Fruit fly (Drosophila melanogaster) whole organism, embryonic: ENCODE measurements around the gene CG15773.

Experiments used
- Ada2b ChIP-seq: fragments of 200-800 bp; sonication (Bioruptor generic); IDR thresholded peaks from 2 replicates; pipeline ENCODE4 v1.3.6; 2022; ENCODE audit warnings: missing biosample characterization, missing genetic modification characterization
- Adf1 ChIP-seq: fragments of 200-800 bp; sonication (Bioruptor generic); IDR thresholded peaks from 2 replicates; pipeline ENCODE4 v1.3.6; 2022; ENCODE audit warnings: missing biosample characterization, missing genetic modification characterization
- Antp ChIP-seq: fragments of 200-800 bp; sonication (Bioruptor generic); optimal IDR thresholded peaks from 3 replicates; lab custom pipeline; 2016; ENCODE audit warnings: missing biosample characterization, missing genetic modification characterization
- Blimp-1 ChIP-seq: fragments of 200-800 bp; sonication (Bioruptor generic); optimal IDR thresholded peaks from 3 replicates; lab custom pipeline; 2018; ENCODE audit warnings: missing biosample characterization, missing genetic modification characterization, mild to moderate bottlenecking, moderate library complexity, missing genetic modification reagents
- CG10274 ChIP-seq: fragments of 200-800 bp; sonication (Bioruptor generic); optimal IDR thresholded peaks from 3 replicates; lab custom pipeline; 2017; ENCODE audit warnings: missing biosample characterization, mild to moderate bottlenecking, missing genetic modification characterization
- CG11504 ChIP-seq: fragments of 200-800 bp; sonication (Bioruptor generic); optimal IDR thresholded peaks from 3 replicates; lab custom pipeline; 2019; ENCODE audit warnings: missing biosample characterization, mild to moderate bottlenecking, missing genetic modification characterization, moderate library complexity
- CG13894 ChIP-seq: fragments of 200-800 bp; sonication (Bioruptor generic); optimal IDR thresholded peaks from 3 replicates; lab custom pipeline; 2018; ENCODE audit warnings: missing biosample characterization, mild to moderate bottlenecking, missing genetic modification characterization, moderate library complexity
- CG14050 ChIP-seq: fragments of 200-800 bp; sonication (Bioruptor generic); IDR thresholded peaks from 3 replicates; pipeline ENCODE4 v1.3.6; 2022; ENCODE audit warnings: missing biosample characterization, missing genetic modification characterization
- CG14667 ChIP-seq: fragments of 200-800 bp; sonication (Bioruptor generic); IDR thresholded peaks from 2 replicates; pipeline ENCODE4 v1.3.6; 2022; ENCODE audit warnings: missing biosample characterization, missing genetic modification characterization
- CG1603 ChIP-seq: fragments of 200-800 bp; sonication (Bioruptor generic); optimal IDR thresholded peaks from 2 replicates; lab custom pipeline; 2019; ENCODE audit warnings: missing biosample characterization, mild to moderate bottlenecking, missing genetic modification characterization, moderate library complexity
- CG17912 ChIP-seq: fragments of 200-800 bp; sonication (Bioruptor generic); optimal IDR thresholded peaks from 2 replicates; lab custom pipeline; 2018; ENCODE audit warnings: missing biosample characterization, mild to moderate bottlenecking, missing genetic modification characterization
- CG18599 ChIP-seq: fragments of 200-800 bp; sonication (Bioruptor generic); optimal IDR thresholded peaks from 3 replicates; lab custom pipeline; 2017; ENCODE audit warnings: missing biosample characterization, missing genetic modification characterization, mild to moderate bottlenecking, moderate library complexity, missing genetic modification reagents
- CG2199 ChIP-seq: fragments of 200-800 bp; sonication (Bioruptor generic); IDR thresholded peaks from 3 replicates; pipeline ENCODE4 v1.3.6; 2022; ENCODE audit warnings: missing biosample characterization, missing genetic modification characterization
- CG2202 ChIP-seq: fragments of 200-800 bp; sonication (Bioruptor generic); optimal IDR thresholded peaks from 2 replicates; lab custom pipeline; 2018; ENCODE audit warnings: missing biosample characterization, mild to moderate bottlenecking, missing genetic modification characterization
- CG32767 ChIP-seq: fragments of 200-800 bp; sonication (Bioruptor generic); IDR thresholded peaks from 2 replicates; pipeline ENCODE4 v1.3.6; 2022; ENCODE audit warnings: missing biosample characterization, missing genetic modification characterization
- CG4282 ChIP-seq: fragments of 200-800 bp; sonication (Bioruptor generic); optimal IDR thresholded peaks from 2 replicates; lab custom pipeline; 2016; ENCODE audit warnings: missing biosample characterization, missing genetic modification characterization
- CG4854 ChIP-seq: fragments of 200-800 bp; sonication (Bioruptor generic); optimal IDR thresholded peaks from 2 replicates; lab custom pipeline; 2016; ENCODE audit warnings: missing biosample characterization, missing genetic modification characterization, inconsistent platforms
- CG6175 ChIP-seq: fragments of 200-800 bp; sonication (Bioruptor generic); IDR thresholded peaks from 3 replicates; pipeline ENCODE4 v1.3.6; 2022; ENCODE audit warnings: missing biosample characterization, missing genetic modification characterization
- CG7372 ChIP-seq: fragments of 200-800 bp; sonication (Bioruptor generic); IDR thresholded peaks from 2 replicates; pipeline ENCODE4 v1.3.6; 2022; ENCODE audit warnings: missing biosample characterization, missing genetic modification characterization
- CG7987 ChIP-seq: fragments of 200-800 bp; sonication (Bioruptor generic); optimal IDR thresholded peaks from 2 replicates; lab custom pipeline; 2018; ENCODE audit warnings: missing biosample characterization, mild to moderate bottlenecking, missing genetic modification characterization, moderate library complexity
- CG8924 ChIP-seq: fragments of 200-800 bp; optimal IDR thresholded peaks from 3 replicates; lab custom pipeline; 2019; ENCODE audit warnings: missing biosample characterization, mild to moderate bottlenecking, missing genetic modification characterization, moderate library complexity
- CG9609 ChIP-seq: fragments of 200-800 bp; sonication (Bioruptor generic); optimal IDR thresholded peaks from 3 replicates; lab custom pipeline; 2016; ENCODE audit warnings: missing biosample characterization, missing genetic modification characterization
- CTCF ChIP-seq: fragments of 200-800 bp; sonication (Bioruptor generic); optimal IDR thresholded peaks from 2 replicates; lab custom pipeline; 2017; ENCODE audit warnings: missing biosample characterization, mild to moderate bottlenecking, missing genetic modification characterization, moderate library complexity
- Dad ChIP-seq: fragments of 200-800 bp; sonication (Bioruptor generic); optimal IDR thresholded peaks from 3 replicates; lab custom pipeline; 2016; ENCODE audit warnings: missing biosample characterization, missing genetic modification characterization
- Fer2 ChIP-seq: fragments of 200-800 bp; sonication (Bioruptor generic); optimal IDR thresholded peaks from 2 replicates; lab custom pipeline; 2018; ENCODE audit warnings: missing biosample characterization, mild to moderate bottlenecking, missing genetic modification characterization, moderate library complexity
- HmgZ ChIP-seq: fragments of 200-800 bp; sonication (Bioruptor generic); optimal IDR thresholded peaks from 2 replicates; lab custom pipeline; 2018; ENCODE audit warnings: missing biosample characterization, mild to moderate bottlenecking, missing genetic modification characterization
- Mrtf ChIP-seq: fragments of 200-800 bp; sonication (Bioruptor generic); IDR thresholded peaks from 3 replicates; pipeline ENCODE4 v1.3.6; 2022; ENCODE audit warnings: missing biosample characterization, missing genetic modification characterization
- NC2β ChIP-seq: fragments of 200-800 bp; sonication (Bioruptor generic); optimal IDR thresholded peaks from 2 replicates; lab custom pipeline; 2016; ENCODE audit warnings: missing biosample characterization, missing genetic modification characterization
- PHDP ChIP-seq: fragments of 200-800 bp; sonication (Bioruptor generic); optimal IDR thresholded peaks from 3 replicates; lab custom pipeline; 2018; ENCODE audit warnings: missing biosample characterization, mild to moderate bottlenecking, missing genetic modification characterization, moderate library complexity
- Vsx1 ChIP-seq: fragments of 200-800 bp; sonication (Bioruptor generic); optimal IDR thresholded peaks from 2 replicates; lab custom pipeline; 2017; ENCODE audit warnings: missing biosample characterization, mild to moderate bottlenecking, missing genetic modification characterization, missing genetic modification reagents
- ac ChIP-seq: fragments of 200-800 bp; sonication (Bioruptor generic); optimal IDR thresholded peaks from 3 replicates; lab custom pipeline; 2017; ENCODE audit warnings: missing biosample characterization, mild to moderate bottlenecking, missing genetic modification characterization
- al ChIP-seq: fragments of 200-800 bp; sonication (Bioruptor generic); IDR thresholded peaks from 2 replicates; pipeline ENCODE4 v1.3.6; 2022; ENCODE audit warnings: missing biosample characterization, missing genetic modification characterization
- ci ChIP-seq: fragments of 200-800 bp; sonication (Bioruptor generic); IDR thresholded peaks from 3 replicates; pipeline ENCODE4 v1.3.6; 2022; ENCODE audit warnings: missing biosample characterization, missing genetic modification characterization
- dan ChIP-seq: fragments of 200-800 bp; sonication (Bioruptor generic); IDR thresholded peaks from 2 replicates; pipeline ENCODE4 v1.3.6; 2022; ENCODE audit warnings: missing biosample characterization, missing genetic modification characterization
- dati ChIP-seq: fragments of 200-800 bp; sonication (Bioruptor generic); IDR thresholded peaks from 2 replicates; pipeline ENCODE4 v1.3.6; 2022; ENCODE audit warnings: missing biosample characterization, missing genetic modification characterization
- dmrt99B ChIP-seq: fragments of 200-800 bp; sonication (Bioruptor generic); optimal IDR thresholded peaks from 2 replicates; lab custom pipeline; 2018; ENCODE audit warnings: missing biosample characterization, mild to moderate bottlenecking, missing genetic modification characterization, moderate library complexity
- ewg ChIP-seq: fragments of 200-800 bp; sonication (Bioruptor generic); optimal IDR thresholded peaks from 3 replicates; lab custom pipeline; 2017; ENCODE audit warnings: mild to moderate bottlenecking, missing biosample characterization, missing genetic modification reagents, missing genetic modification characterization
- jigr1 ChIP-seq: fragments of 200-800 bp; sonication (Bioruptor generic); IDR thresholded peaks from 3 replicates; pipeline ENCODE4 v1.3.6; 2022; ENCODE audit warnings: missing biosample characterization, missing genetic modification characterization
- kay ChIP-seq: fragments of 200-800 bp; sonication (Bioruptor generic); optimal IDR thresholded peaks from 2 replicates; lab custom pipeline; 2016; ENCODE audit warnings: missing biosample characterization, missing genetic modification characterization
- lilli ChIP-seq: fragments of 200-800 bp; sonication (Bioruptor generic); optimal IDR thresholded peaks from 3 replicates; lab custom pipeline; 2016; ENCODE audit warnings: missing biosample characterization, missing genetic modification characterization
- otp ChIP-seq: fragments of 200-800 bp; sonication (Bioruptor generic); IDR thresholded peaks from 3 replicates; pipeline ENCODE4, ENCODE4 v1.3.6; 2022; ENCODE audit warnings: missing biosample characterization, missing genetic modification characterization
- prd ChIP-seq, 3 experiments: fragments of >200 bp in 2 of 3; fragments of 200-800 bp in 1 of 3; sonication (Bioruptor generic) in 1 of 3; optimal IDR thresholded peaks in 2 of 3; IDR thresholded peaks in 1 of 3; 2 replicates in 2 of 3; 3 replicates in 1 of 3; pipeline versions ENCODE4 v1.3.6 to Lab custom; 2017 to 2022; ENCODE audit warnings: missing biosample characterization in 1 of 3, missing genetic modification characterization in 1 of 3
- pros ChIP-seq: fragments of 200-800 bp; sonication (Bioruptor generic); optimal IDR thresholded peaks from 3 replicates; lab custom pipeline; 2019; ENCODE audit warnings: missing biosample characterization, mild to moderate bottlenecking, missing genetic modification characterization, moderate library complexity
- psq ChIP-seq: fragments of 200-800 bp; sonication (Bioruptor generic); optimal IDR thresholded peaks from 2 replicates; lab custom pipeline; 2017; ENCODE audit warnings: missing biosample characterization, missing genetic modification characterization
- rib ChIP-seq: fragments of 200-800 bp; sonication (Bioruptor generic); IDR thresholded peaks from 2 replicates; pipeline ENCODE4 v1.3.6; 2022; ENCODE audit warnings: missing biosample characterization, missing genetic modification characterization
- shn ChIP-seq: fragments of 200-800 bp; sonication (Bioruptor generic); optimal IDR thresholded peaks from 3 replicates; lab custom pipeline; 2016; ENCODE audit warnings: missing biosample characterization, missing genetic modification characterization
- sqz ChIP-seq: fragments of 200-800 bp; sonication (Bioruptor generic); optimal IDR thresholded peaks from 3 replicates; lab custom pipeline; 2018; ENCODE audit warnings: missing biosample characterization, mild to moderate bottlenecking, missing genetic modification characterization
- stc ChIP-seq: fragments of 200-800 bp; sonication (Bioruptor generic); IDR thresholded peaks from 2 replicates; pipeline ENCODE4 v1.3.6; 2022; ENCODE audit warnings: missing biosample characterization, missing genetic modification characterization
- tap ChIP-seq: fragments of 200-800 bp; optimal IDR thresholded peaks from 3 replicates; lab custom pipeline; 2019; ENCODE audit warnings: missing biosample characterization, mild to moderate bottlenecking, missing genetic modification characterization, moderate library complexity
- wek ChIP-seq: fragments of 200-800 bp; sonication (Bioruptor generic); optimal IDR thresholded peaks from 3 replicates; lab custom pipeline; 2018; ENCODE audit warnings: missing biosample characterization, mild to moderate bottlenecking, missing genetic modification characterization, moderate library complexity

Gene CG15773

dm6 chrX:5735268-5735941 is 2.9 kb downstream of the CG15773 start (continued):
- peak; percentile 43 for TF ChIP-seq Antp
- no peak for TF ChIP-seq CTCF (GFP tag; lab: Kevin White, UChicago)
- TF ChIP-seq CG2202 (tag; lab: Kevin White, UChicago), result peak; percentile 30
- no peak for TF ChIP-seq CG17912 (GFP tag; lab: Kevin White, UChicago)
- peak; percentile 86 for TF ChIP-seq dmrt99B
- peak; percentile 47 for TF ChIP-seq ewg (GFP tag; lab: Kevin White, UChicago)
- TF ChIP-seq lilli (GFP tag; lab: Kevin White, UChicago), result peak; percentile 85
- TF ChIP-seq shn (GFP tag; lab: Kevin White, UChicago), result no peak
- TF ChIP-seq CG2199 (GFP tag; lab: Robert Waterston, UW), result no peak; the same call in 2 of the 3 replicates
- TF ChIP-seq ci (GFP tag; lab: Robert Waterston, UW), result peak; percentile 90
- TF ChIP-seq CG1603 (tag; lab: Kevin White, UChicago), result peak; percentile 86
- TF ChIP-seq Ada2b (GFP tag; lab: Robert Waterston, UW), result peak; percentile 85
- no peak for TF ChIP-seq ac
- peak; percentile 36 for TF ChIP-seq Fer2 (tag; lab: Kevin White, UChicago)
- peak; percentile 54 for TF ChIP-seq CG4854
- peak; percentile 32 for TF ChIP-seq CG9609 (GFP tag; lab: Kevin White, UChicago)
- peak; percentile 23 for TF ChIP-seq CG13894 (tag; lab: Kevin White, UChicago)
- TF ChIP-seq CG4282 (GFP tag; lab: Kevin White, UChicago), result no peak
- 0 out of 2 replicates have a peak, but pooled peaks have one; percentile 47 for TF ChIP-seq rib
- peak; percentile 67; the same call in 1 of the 2 replicates for TF ChIP-seq CG14667
- TF ChIP-seq Blimp-1 (GFP tag; lab: Kevin White, UChicago), result peak; percentile 67
- TF ChIP-seq dan, result 0 out of 2 replicates have a peak, but pooled peaks have one; percentile 30
- TF ChIP-seq pros (GFP tag; lab: Kevin White, UChicago), result no peak
- peak; percentile 74; the same call in 2 of the 3 replicates for TF ChIP-seq otp (GFP tag; lab: Robert Waterston, UW)
- TF ChIP-seq CG8924 (tag; lab: Kevin White, UChicago), result peak; percentile 84
- TF ChIP-seq sqz (GFP tag; lab: Kevin White, UChicago), result no peak
- TF ChIP-seq Vsx1 (GFP tag; lab: Kevin White, UChicago), result peak; percentile 25
- peak; percentile 50 for TF ChIP-seq al
- peak; percentile 62 for TF ChIP-seq NC2β
- TF ChIP-seq CG6175, result 0 out of 3 replicates have a peak, but pooled peaks have one; percentile 25
- TF ChIP-seq kay (GFP tag; lab: Kevin White, UChicago), result peak; percentile 33
- peak; percentile 83 for TF ChIP-seq PHDP (tag; lab: Kevin White, UChicago)
- peak; percentile 74 for TF ChIP-seq tap (tag; lab: Kevin White, UChicago)
- TF ChIP-seq CG32767 (GFP tag; lab: Robert Waterston, UW), result no peak
- TF ChIP-seq psq, result peak; percentile 31
- TF ChIP-seq Dad (GFP tag; lab: Kevin White, UChicago), result peak; percentile 26
- TF ChIP-seq wek (GFP tag; lab: Kevin White, UChicago), result peak; percentile 14
- TF ChIP-seq CG7987, result no peak
- TF ChIP-seq HmgZ (tag; lab: Kevin White, UChicago), result peak; percentile 65
- peak; percentile 71 for TF ChIP-seq CG7372
- peak; percentile 67 for TF ChIP-seq CG14050 (GFP tag; lab: Robert Waterston, UW)
- no peak for TF ChIP-seq prd (optimal IDR thresholded peaks at IDR 0.05; lab: Kevin White, UChicago)
- peak; percentile 83 for TF ChIP-seq prd (GFP tag; IDR thresholded peaks at IDR 0.05; lab: Robert Waterston, UW)
- TF ChIP-seq dati (GFP tag; lab: Robert Waterston, UW), result no peak
- no peak for TF ChIP-seq CG10274 (GFP tag; lab: Kevin White, UChicago)
- peak; percentile 87 for TF ChIP-seq CG11504 (tag; lab: Kevin White, UChicago)
- TF ChIP-seq Mrtf (GFP tag; lab: Robert Waterston, UW), result peak; percentile 71; the same call in 2 of the 3 replicates
- peak; percentile 73 for TF ChIP-seq CG18599 (GFP tag; lab: Kevin White, UChicago)
- TF ChIP-seq stc, result peak; percentile 81
- TF ChIP-seq Adf1 (GFP tag; lab: Robert Waterston, UW), result 0 out of 2 replicates have a peak, but pooled peaks have one; percentile 32
- TF ChIP-seq jigr1, result peak; percentile 39; the same call in 1 of the 3 replicates
